Fruit fly (Drosophila melanogaster): ENCODE results near the gene RhoGAP16F.

Gene RhoGAP16F

dm6 chrX:18140932-18141587 lies 48.1 kb downstream of the RhoGAP16F start (continued):
- TF ChIP-seq CG31224 (GFP tag; IDR thresholded peaks at IDR 0.05) = no peak
- no peak for TF ChIP-seq CG6254 (GFP tag; optimal IDR thresholded peaks at IDR 0.05)
- no peak for TF ChIP-seq CG31365 (tag; optimal IDR thresholded peaks at IDR 0.05)
- TF ChIP-seq yki (optimal IDR thresholded peaks at IDR 0.05) = no peak
- TF ChIP-seq bbx (GFP tag; IDR thresholded peaks at IDR 0.05; ENCODE audit: partially characterized antibody) = no peak
- TF ChIP-seq CG13424 (tag; optimal IDR thresholded peaks at IDR 0.05) = peak; percentile 33
- TF ChIP-seq Hr39 (optimal IDR thresholded peaks at IDR 0.05) = no peak
- peak; percentile 13 for TF ChIP-seq CG18262 (tag; optimal IDR thresholded peaks at IDR 0.05)
- no peak for TF ChIP-seq Six4 (GFP tag; optimal IDR thresholded peaks at IDR 0.05)
- no peak for TF ChIP-seq crol (GFP tag; IDR thresholded peaks at IDR 0.05)
- no peak for TF ChIP-seq Bgb (GFP tag; IDR thresholded peaks at IDR 0.05; ENCODE audit: partially characterized antibody)
- TF ChIP-seq CG16815 (GFP tag; optimal IDR thresholded peaks at IDR 0.05) = no peak
- TF ChIP-seq Ada2b (GFP tag; IDR thresholded peaks at IDR 0.05) = peak; percentile 12; the same call in 1 of the 2 replicates
- TF ChIP-seq CG14860 (GFP tag; IDR thresholded peaks at IDR 0.05; ENCODE audit: partially characterized antibody) = no peak
- TF ChIP-seq Sox100B (GFP tag; optimal IDR thresholded peaks at IDR 0.05) = peak; percentile 6
- 0 out of 3 replicates have a peak, but pooled peaks have one; percentile 21 for TF ChIP-seq tgo (GFP tag; IDR thresholded peaks at IDR 0.05)
- TF ChIP-seq Bteb2 (GFP tag; optimal IDR thresholded peaks at IDR 0.05) = no peak
- TF ChIP-seq CG4707 (GFP tag; optimal IDR thresholded peaks at IDR 0.05) = no peak
- no peak for TF ChIP-seq CG8478 (optimal IDR thresholded peaks at IDR 0.05)
- TF ChIP-seq CG12236 (GFP tag; optimal IDR thresholded peaks at IDR 0.05) = no peak
- no peak for TF ChIP-seq CG10462 (GFP tag; optimal IDR thresholded peaks at IDR 0.05)
- TF ChIP-seq da (GFP tag; optimal IDR thresholded peaks at IDR 0.05) = no peak
- no peak for TF ChIP-seq cato (GFP tag; optimal IDR thresholded peaks at IDR 0.05; ENCODE audit: borderline replicate concordance)
- TF ChIP-seq CG6689 (GFP tag; IDR thresholded peaks at IDR 0.05) = no peak
- TF ChIP-seq Hey (tag; optimal IDR thresholded peaks at IDR 0.05) = no peak
- TF ChIP-seq HmgZ (tag; optimal IDR thresholded peaks at IDR 0.05) = no peak
- no peak for TF ChIP-seq CG3995 (GFP tag; optimal IDR thresholded peaks at IDR 0.05)
- 0 out of 3 replicates have a peak, but pooled peaks have one; percentile 12 for TF ChIP-seq ci (GFP tag; IDR thresholded peaks at IDR 0.05)
- peak; percentile 14 for TF ChIP-seq CoRest (tag; optimal IDR thresholded peaks at IDR 0.05)
- TF ChIP-seq lilli (GFP tag; optimal IDR thresholded peaks at IDR 0.05) = peak; percentile 10
- TF ChIP-seq CG17802 (tag; optimal IDR thresholded peaks at IDR 0.05) = no peak
- no peak for TF ChIP-seq CG14050 (GFP tag; IDR thresholded peaks at IDR 0.05)
- TF ChIP-seq CG11093 (GFP tag; IDR thresholded peaks at IDR 0.05) = no peak
- TF ChIP-seq CG1832 (GFP tag; optimal IDR thresholded peaks at IDR 0.05) = no peak
- TF ChIP-seq Ptx1 (GFP tag; IDR thresholded peaks at IDR 0.05) = peak; percentile 28; the same call in 1 of the 2 replicates
- peak; percentile 0 for TF ChIP-seq ind (GFP tag; optimal IDR thresholded peaks at IDR 0.05)

All from whole organism, embryonic.